Worm (Caenorhabditis elegans): Measurements from ENCODE around the gene arrd-23.

DNA sequence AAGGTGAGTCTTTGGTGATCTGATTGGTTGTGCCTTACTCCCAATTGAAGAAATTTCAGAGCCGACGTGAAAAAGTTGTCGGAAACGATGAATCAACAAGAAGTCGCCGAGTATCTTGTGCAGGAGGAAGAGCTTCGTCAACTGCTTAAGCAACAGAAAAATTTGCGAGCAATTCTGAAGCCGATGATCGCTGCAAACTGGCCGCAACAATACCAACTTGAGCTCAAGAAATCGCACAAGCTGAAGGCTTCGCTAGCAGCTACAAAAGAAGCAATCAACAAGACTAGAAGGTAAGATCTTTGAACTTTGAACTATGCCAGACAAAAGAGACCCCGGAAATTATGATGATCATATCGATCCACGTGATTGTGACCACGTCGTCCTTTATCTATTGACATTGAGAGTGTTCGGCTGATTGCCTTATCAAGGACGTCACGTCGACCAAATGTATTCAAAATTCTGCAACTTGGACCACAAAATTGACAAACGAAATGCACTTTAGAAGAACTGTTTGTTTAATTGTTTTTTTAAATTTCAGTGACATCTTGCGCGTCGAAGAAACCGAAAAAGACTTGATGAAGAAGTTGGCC is 25.6 kb downstream of the arrd-23 start:
- TF ChIP-seq pha-4 (GFP tag; IDR thresholded peaks at IDR 0.05) (no peak), pha-4 (tag; optimal IDR thresholded peaks at IDR 0.05) (no peak), F10B5.3 (tag; optimal IDR thresholded peaks at IDR 0.05) (no peak), dmd-8 (GFP tag; IDR thresholded peaks at IDR 0.05) (no peak)
